Worm (Caenorhabditis elegans) whole organism, L4 larva: ENCODE results near the gene amt-1.

ENCODE experiments used
- R02D3.7 ChIP-seq: fragments of 150-350 bp; sonication (generic microtip); optimal IDR thresholded peaks from 3 replicates; lab custom pipeline; 2014; ENCODE audit warnings: missing biosample characterization, missing genetic modification characterization
- gei-8 ChIP-seq: fragments of 200-800 bp; sonication (Bioruptor generic); optimal IDR thresholded peaks from 2 replicates; lab custom pipeline; 2018; ENCODE audit warnings: mild to moderate bottlenecking, missing genetic modification characterization, missing compliant biosample characterization
- nhr-28 ChIP-seq: fragments of 150-350 bp; optimal IDR thresholded peaks from 2 replicates; lab custom pipeline; 2014; ENCODE audit warnings: missing biosample characterization, missing genetic modification characterization
- skn-1 ChIP-seq: fragments of 150-350 bp; optimal IDR thresholded peaks from 2 replicates; lab custom pipeline; 2014; ENCODE audit warnings: missing biosample characterization, missing genetic modification characterization

ce11 chrX:4530426-4531044, 40.7 kb upstream of the amt-1 start:
- no peak for TF ChIP-seq gei-8 (GFP tag; lab: Kevin White, UChicago)
- TF ChIP-seq nhr-28 (tag; lab: Kevin White, UChicago) = peak; percentile 75
- no peak for TF ChIP-seq skn-1
- no peak for TF ChIP-seq R02D3.7
